Fruit fly (Drosophila melanogaster) whole organism, embryonic: Measurements from ENCODE around the gene COX6B.

ENCODE experiments used
- Atf-2 ChIP-seq: fragments of 200-800 bp; sonication (Bioruptor generic); optimal IDR thresholded peaks from 2 replicates; lab custom pipeline; 2016; ENCODE audit warnings: missing biosample characterization, missing genetic modification characterization
- Atf3 ChIP-seq: fragments of 200-800 bp; sonication (Bioruptor generic); optimal IDR thresholded peaks from 3 replicates; lab custom pipeline; 2016; ENCODE audit warnings: missing biosample characterization, missing genetic modification characterization
- B-H1 ChIP-seq: fragments of 200-800 bp; sonication (Bioruptor generic); IDR thresholded peaks from 3 replicates; pipeline ENCODE4 v1.3.6; 2022; ENCODE audit warnings: missing biosample characterization, missing genetic modification characterization
- CG10274 ChIP-seq: fragments of 200-800 bp; sonication (Bioruptor generic); optimal IDR thresholded peaks from 3 replicates; lab custom pipeline; 2017; ENCODE audit warnings: missing biosample characterization, mild to moderate bottlenecking, missing genetic modification characterization
- CG10565 ChIP-seq: fragments of 200-800 bp; sonication (Bioruptor generic); optimal IDR thresholded peaks from 3 replicates; lab custom pipeline; 2016; ENCODE audit warnings: missing biosample characterization, mild to moderate bottlenecking, missing genetic modification characterization
- CG11456 ChIP-seq: fragments of 200-800 bp; sonication (Bioruptor generic); IDR thresholded peaks from 3 replicates; pipeline ENCODE4 v1.3.6; 2022; ENCODE audit warnings: missing biosample characterization, missing genetic modification characterization
- CG12071 ChIP-seq: fragments of 200-800 bp; sonication (Bioruptor generic); optimal IDR thresholded peaks from 3 replicates; lab custom pipeline; 2018; ENCODE audit warnings: missing biosample characterization, mild to moderate bottlenecking, missing genetic modification characterization
- CG12104 ChIP-seq: fragments of 200-800 bp; sonication (Bioruptor generic); optimal IDR thresholded peaks from 3 replicates; lab custom pipeline; 2016; ENCODE audit warnings: missing biosample characterization, missing genetic modification characterization
- CG12155 ChIP-seq: fragments of 200-800 bp; sonication (Bioruptor generic); optimal IDR thresholded peaks from 3 replicates; lab custom pipeline; 2016; ENCODE audit warnings: missing biosample characterization, missing genetic modification characterization
- CG12659 ChIP-seq: fragments of 200-800 bp; sonication (Bioruptor generic); optimal IDR thresholded peaks from 3 replicates; lab custom pipeline; 2017; ENCODE audit warnings: mild to moderate bottlenecking, missing biosample characterization, missing genetic modification reagents, missing genetic modification characterization
- CG15479 ChIP-seq: fragments of 200-800 bp; sonication (Bioruptor generic); optimal IDR thresholded peaks from 3 replicates; lab custom pipeline; 2019; ENCODE audit warnings: missing biosample characterization, mild to moderate bottlenecking, missing genetic modification characterization, moderate library complexity
- CG18011 ChIP-seq: fragments of 200-800 bp; sonication (Bioruptor generic); optimal IDR thresholded peaks from 2 replicates; lab custom pipeline; 2017; ENCODE audit warnings: missing biosample characterization, missing genetic modification characterization, mild to moderate bottlenecking, moderate library complexity, missing genotype
- CG18599 ChIP-seq: fragments of 200-800 bp; sonication (Bioruptor generic); optimal IDR thresholded peaks from 3 replicates; lab custom pipeline; 2017; ENCODE audit warnings: missing biosample characterization, missing genetic modification characterization, mild to moderate bottlenecking, moderate library complexity, missing genetic modification reagents
- CG30020 ChIP-seq: fragments of 200-800 bp; optimal IDR thresholded peaks from 2 replicates; lab custom pipeline; 2019; ENCODE audit warnings: missing biosample characterization, mild to moderate bottlenecking, missing genetic modification characterization, moderate library complexity
- CG33213 ChIP-seq: fragments of 200-800 bp; sonication (Bioruptor generic); optimal IDR thresholded peaks from 3 replicates; lab custom pipeline; 2016; ENCODE audit warnings: missing biosample characterization, missing genetic modification characterization
- CG34224 ChIP-seq: fragments of 200-800 bp; sonication (Bioruptor generic); IDR thresholded peaks from 3 replicates; pipeline ENCODE4 v1.3.6; 2022; ENCODE audit warnings: missing biosample characterization, missing genetic modification characterization; ENCODE audit not compliant: partially characterized antibody
- CG4854 ChIP-seq: fragments of 200-800 bp; sonication (Bioruptor generic); optimal IDR thresholded peaks from 2 replicates; lab custom pipeline; 2016; ENCODE audit warnings: missing biosample characterization, missing genetic modification characterization, inconsistent platforms
- CG9609 ChIP-seq: fragments of 200-800 bp; sonication (Bioruptor generic); optimal IDR thresholded peaks from 3 replicates; lab custom pipeline; 2016; ENCODE audit warnings: missing biosample characterization, missing genetic modification characterization
- Dip3 ChIP-seq: fragments of 200-800 bp; sonication (Bioruptor generic); optimal IDR thresholded peaks from 3 replicates; lab custom pipeline; 2016; ENCODE audit warnings: missing biosample characterization, missing genetic modification characterization
- Dp ChIP-seq: fragments of 200-800 bp; sonication (Bioruptor generic); optimal IDR thresholded peaks from 2 replicates; lab custom pipeline; 2018; ENCODE audit warnings: missing biosample characterization, mild to moderate bottlenecking, missing genetic modification characterization, moderate library complexity
- Drgx ChIP-seq: fragments of 200-800 bp; sonication (Bioruptor generic); IDR thresholded peaks from 2 replicates; pipeline ENCODE4 v1.3.6; 2022; ENCODE audit warnings: missing biosample characterization, missing genetic modification characterization
- E2f1 ChIP-seq: fragments of 200-800 bp; sonication (Bioruptor generic); IDR thresholded peaks from 2 replicates; pipeline ENCODE4 v1.3.6; 2022; ENCODE audit warnings: missing biosample characterization, missing genetic modification characterization
- E2f2 ChIP-seq: fragments of 200-800 bp; sonication (Bioruptor generic); IDR thresholded peaks from 2 replicates; pipeline ENCODE4 v1.3.6; 2022; ENCODE audit warnings: missing biosample characterization, missing genetic modification characterization
- Gsc ChIP-seq: fragments of 200-800 bp; sonication (Bioruptor generic); IDR thresholded peaks from 2 replicates; pipeline ENCODE4 v1.3.6; 2022; ENCODE audit warnings: missing biosample characterization, missing genetic modification characterization
- HHEX ChIP-seq: fragments of 200-800 bp; sonication (Bioruptor generic); optimal IDR thresholded peaks from 3 replicates; lab custom pipeline; 2017; ENCODE audit warnings: missing biosample characterization, mild to moderate bottlenecking, missing genetic modification characterization, missing genetic modification reagents
- HLH3B ChIP-seq: fragments of 200-800 bp; sonication (Bioruptor generic); IDR thresholded peaks from 2 replicates; pipeline ENCODE4 v1.3.6; 2022; ENCODE audit warnings: missing biosample characterization, missing genetic modification characterization
- Mrtf ChIP-seq: fragments of 200-800 bp; sonication (Bioruptor generic); IDR thresholded peaks from 3 replicates; pipeline ENCODE4 v1.3.6; 2022; ENCODE audit warnings: missing biosample characterization, missing genetic modification characterization
- Myb ChIP-seq: fragments of 200-800 bp; sonication (Bioruptor generic); optimal IDR thresholded peaks from 2 replicates; lab custom pipeline; 2016; ENCODE audit warnings: missing biosample characterization, missing genetic modification characterization
- Sox100B ChIP-seq: fragments of 200-800 bp; sonication (Bioruptor generic); optimal IDR thresholded peaks from 3 replicates; lab custom pipeline; 2018; ENCODE audit warnings: missing biosample characterization, mild to moderate bottlenecking, missing genetic modification characterization
- al ChIP-seq: fragments of 200-800 bp; sonication (Bioruptor generic); IDR thresholded peaks from 2 replicates; pipeline ENCODE4 v1.3.6; 2022; ENCODE audit warnings: missing biosample characterization, missing genetic modification characterization
- ase ChIP-seq: fragments of 200-800 bp; sonication (Bioruptor generic); IDR thresholded peaks from 3 replicates; pipeline ENCODE4 v1.3.6; 2022; ENCODE audit warnings: missing biosample characterization, missing genetic modification characterization
- corto ChIP-seq: fragments of 200-800 bp; sonication (Bioruptor generic); optimal IDR thresholded peaks from 2 replicates; lab custom pipeline; 2016; ENCODE audit warnings: missing biosample characterization, mild to moderate bottlenecking, missing genetic modification characterization, moderate library complexity
- crc ChIP-seq: fragments of 200-800 bp; sonication (Bioruptor generic); optimal IDR thresholded peaks from 2 replicates; lab custom pipeline; 2016; ENCODE audit warnings: missing biosample characterization, missing genetic modification characterization
- da ChIP-seq: fragments of 200-800 bp; sonication (Bioruptor generic); optimal IDR thresholded peaks from 2 replicates; lab custom pipeline; 2016; ENCODE audit warnings: missing biosample characterization, missing genetic modification characterization
- dm ChIP-seq: fragments of 200-800 bp; sonication (Bioruptor generic); optimal IDR thresholded peaks from 3 replicates; lab custom pipeline; 2016; ENCODE audit warnings: missing biosample characterization, missing genetic modification characterization
- eyg ChIP-seq: fragments of 200-800 bp; sonication (Bioruptor generic); optimal IDR thresholded peaks from 3 replicates; lab custom pipeline; 2016; ENCODE audit warnings: missing biosample characterization, missing genetic modification characterization
- fd102C ChIP-seq: fragments of 200-800 bp; sonication (Bioruptor generic); optimal IDR thresholded peaks from 2 replicates; lab custom pipeline; 2018; ENCODE audit warnings: missing biosample characterization, mild to moderate bottlenecking, missing genetic modification characterization, moderate library complexity
- fd3F ChIP-seq: fragments of 200-800 bp; sonication (Bioruptor generic); optimal IDR thresholded peaks from 2 replicates; lab custom pipeline; 2018; ENCODE audit warnings: missing biosample characterization, mild to moderate bottlenecking, missing genetic modification characterization, moderate library complexity
- ham ChIP-seq: fragments of 200-800 bp; sonication (Bioruptor generic); IDR thresholded peaks from 2 replicates; pipeline ENCODE4 v1.3.6; 2022; ENCODE audit warnings: missing biosample characterization, missing genetic modification characterization
- jumu ChIP-seq: fragments of 200-800 bp; sonication (Bioruptor generic); optimal IDR thresholded peaks from 3 replicates; lab custom pipeline; 2016; ENCODE audit warnings: missing biosample characterization, missing genetic modification characterization
- ken ChIP-seq: fragments of 200-800 bp; sonication (Bioruptor generic); IDR thresholded peaks from 3 replicates; pipeline ENCODE4 v1.3.6; 2022; ENCODE audit warnings: missing biosample characterization, missing genetic modification characterization
- kni ChIP-seq: fragments of 200-800 bp; sonication (Bioruptor generic); optimal IDR thresholded peaks from 3 replicates; lab custom pipeline; 2017; ENCODE audit warnings: mild to moderate bottlenecking, missing biosample characterization, missing genetic modification reagents, missing genetic modification characterization
- nom ChIP-seq: fragments of 200-800 bp; sonication (Bioruptor generic); optimal IDR thresholded peaks from 2 replicates; lab custom pipeline; 2017; ENCODE audit warnings: missing biosample characterization, missing genetic modification characterization, mild to moderate bottlenecking, moderate library complexity, missing genetic modification reagents
- repo ChIP-seq: fragments of 200-800 bp; sonication (Bioruptor generic); optimal IDR thresholded peaks from 2 replicates; lab custom pipeline; 2016; ENCODE audit warnings: missing biosample characterization, missing genetic modification characterization
- salm ChIP-seq: fragments of 200-800 bp; sonication (Bioruptor generic); optimal IDR thresholded peaks from 2 replicates; lab custom pipeline; 2018; ENCODE audit warnings: missing biosample characterization, mild to moderate bottlenecking, missing genetic modification characterization
- sisA ChIP-seq: fragments of 200-800 bp; sonication (Bioruptor generic); IDR thresholded peaks from 2 replicates; pipeline ENCODE4 v1.3.6; 2022; ENCODE audit warnings: missing biosample characterization, missing genetic modification characterization
- slp2 ChIP-seq: fragments of 200-800 bp; sonication (Bioruptor generic); optimal IDR thresholded peaks from 2 replicates; lab custom pipeline; 2016; ENCODE audit warnings: missing biosample characterization, missing genetic modification characterization
- tgo ChIP-seq: fragments of 200-800 bp; sonication (Bioruptor generic); IDR thresholded peaks from 3 replicates; pipeline ENCODE4 v1.3.6; 2022; ENCODE audit warnings: missing biosample characterization, missing genetic modification characterization
- tio ChIP-seq: fragments of 200-800 bp; sonication (Bioruptor generic); optimal IDR thresholded peaks from 2 replicates; lab custom pipeline; 2017; ENCODE audit warnings: missing biosample characterization, missing genetic modification characterization, inconsistent platforms
- tna ChIP-seq: fragments of 200-800 bp; sonication (Bioruptor generic); IDR thresholded peaks from 2 replicates; pipeline ENCODE4 v1.3.6; 2022; ENCODE audit warnings: missing biosample characterization, missing genetic modification characterization; ENCODE audit not compliant: partially characterized antibody
- z ChIP-seq: fragments of 200-800 bp; sonication (Bioruptor generic); IDR thresholded peaks from 3 replicates; pipeline ENCODE4 v1.3.6; 2022; ENCODE audit warnings: missing biosample characterization, missing genetic modification characterization
- zen2 ChIP-seq: fragments of 200-800 bp; sonication (Bioruptor generic); IDR thresholded peaks from 3 replicates; pipeline ENCODE4 v1.3.6; 2022; ENCODE audit warnings: missing biosample characterization, missing genetic modification characterization; ENCODE audit not compliant: partially characterized antibody
- zfh2 ChIP-seq: fragments of 200-800 bp; sonication (Bioruptor generic); optimal IDR thresholded peaks from 2 replicates; lab custom pipeline; 2016; ENCODE audit warnings: missing biosample characterization, missing genetic modification characterization

COX6B gene

DNA sequence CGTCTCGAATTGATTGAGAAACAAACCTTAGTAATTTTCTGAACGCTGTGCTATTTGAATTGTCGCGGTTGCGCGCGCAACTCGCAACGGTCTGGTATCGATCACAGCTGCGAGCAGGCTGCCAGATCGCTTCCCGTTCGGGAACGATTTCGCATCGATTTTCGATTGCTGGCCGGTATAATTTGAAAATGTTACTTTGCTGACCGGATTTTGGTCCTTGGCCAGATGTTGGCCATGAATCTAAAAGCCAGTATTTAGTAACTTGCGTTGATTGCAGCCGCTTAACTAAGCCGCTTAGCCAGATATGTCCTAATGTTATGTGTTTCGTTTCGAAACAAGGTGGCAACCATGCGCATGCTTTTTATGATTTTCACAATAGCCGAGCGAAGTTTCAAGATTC lies 4.4 kb upstream of the COX6B start (continued):
- TF ChIP-seq CG30020, result no peak
- TF ChIP-seq CG18011 (GFP tag; lab: Kevin White, UChicago), result no peak
- TF ChIP-seq repo, result no peak
- TF ChIP-seq CG12155 (GFP tag; lab: Kevin White, UChicago), result no peak
- TF ChIP-seq zen2 (GFP tag; lab: Robert Waterston, UW), result no peak
- TF ChIP-seq tgo (GFP tag; lab: Robert Waterston, UW), result no peak
- no peak for TF ChIP-seq corto (GFP tag; lab: Kevin White, UChicago)
- TF ChIP-seq CG9609, result no peak
- TF ChIP-seq B-H1 (GFP tag; lab: Robert Waterston, UW), result no peak
- TF ChIP-seq Dip3 (GFP tag; lab: Kevin White, UChicago), result no peak
- TF ChIP-seq CG18599 (GFP tag; lab: Kevin White, UChicago), result no peak
- peak; percentile 19 for TF ChIP-seq CG12659 (GFP tag; lab: Kevin White, UChicago)
- no peak for TF ChIP-seq z
- no peak for TF ChIP-seq ase (GFP tag; lab: Robert Waterston, UW)
- no peak for TF ChIP-seq al (GFP tag; lab: Robert Waterston, UW)
- TF ChIP-seq crc, result no peak
- TF ChIP-seq kni, result no peak
- TF ChIP-seq eyg (GFP tag; lab: Kevin White, UChicago), result no peak
- TF ChIP-seq Mrtf (GFP tag; lab: Robert Waterston, UW), result no peak
- no peak for TF ChIP-seq E2f1 (GFP tag; lab: Robert Waterston, UW)
- TF ChIP-seq E2f2 (GFP tag; lab: Robert Waterston, UW), result peak; percentile 97
- TF ChIP-seq CG12071, result no peak
- no peak for TF ChIP-seq sisA (GFP tag; lab: Robert Waterston, UW)
- TF ChIP-seq ham, result no peak
- no peak for TF ChIP-seq fd3F (GFP tag; lab: Kevin White, UChicago)
- no peak for TF ChIP-seq fd102C (GFP tag; lab: Kevin White, UChicago)
- TF ChIP-seq jumu (GFP tag; lab: Kevin White, UChicago), result peak; percentile 32
- no peak for TF ChIP-seq HLH3B (GFP tag; lab: Robert Waterston, UW)
- TF ChIP-seq tna (GFP tag; lab: Robert Waterston, UW), result no peak
- TF ChIP-seq CG11456 (GFP tag; lab: Robert Waterston, UW), result no peak
- TF ChIP-seq CG10565, result no peak
- peak; percentile 93 for TF ChIP-seq Dp (GFP tag; lab: Kevin White, UChicago)
- TF ChIP-seq CG12104, result no peak
- no peak for TF ChIP-seq ken (GFP tag; lab: Robert Waterston, UW)
- no peak for TF ChIP-seq da
- TF ChIP-seq Sox100B (GFP tag; lab: Kevin White, UChicago), result no peak
- TF ChIP-seq CG34224, result no peak
- no peak for TF ChIP-seq nom (GFP tag; lab: Kevin White, UChicago)
- TF ChIP-seq CG15479 (GFP tag; lab: Kevin White, UChicago), result peak; percentile 64
- no peak for TF ChIP-seq HHEX
- TF ChIP-seq CG33213, result no peak
- no peak for TF ChIP-seq dm (GFP tag; lab: Kevin White, UChicago)
- TF ChIP-seq slp2, result no peak
- no peak for TF ChIP-seq Atf-2 (GFP tag; lab: Kevin White, UChicago)
- TF ChIP-seq Gsc (GFP tag; lab: Robert Waterston, UW), result no peak
- TF ChIP-seq Atf3 (GFP tag; lab: Kevin White, UChicago), result no peak
- TF ChIP-seq CG4854, result no peak
- peak; percentile 7 for TF ChIP-seq zfh2 (GFP tag; lab: Kevin White, UChicago)
- TF ChIP-seq Drgx, result no peak
- peak; percentile 93 for TF ChIP-seq Myb (GFP tag; lab: Kevin White, UChicago)
- TF ChIP-seq salm (tag; lab: Kevin White, UChicago), result no peak
- TF ChIP-seq tio (GFP tag; lab: Kevin White, UChicago), result no peak
- TF ChIP-seq CG10274, result no peak
